Fruit fly (Drosophila melanogaster): Measurements from ENCODE around the gene CG8119.
A peak's percentile ranks its signal among the peaks of the same experiment; 100 is the strongest.

The CG8119 gene

DNA sequence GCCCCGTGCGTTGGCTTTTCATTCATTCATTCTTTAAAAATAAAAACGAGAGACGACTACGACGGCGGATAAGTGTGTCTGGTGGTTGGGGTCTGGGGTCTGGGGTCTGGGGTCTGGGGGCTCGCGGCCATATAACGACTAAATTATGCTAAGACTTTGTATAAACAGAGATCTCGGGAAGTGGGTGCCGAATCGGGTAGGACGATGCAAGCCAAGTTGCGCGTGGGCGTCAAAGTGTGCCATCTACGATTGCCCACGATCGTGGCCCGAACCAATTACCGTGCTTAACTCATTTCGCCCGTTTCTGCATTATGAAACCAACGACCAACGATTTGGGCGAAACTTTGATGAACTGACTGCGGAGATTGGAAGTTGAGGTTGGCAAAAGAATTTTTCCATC, 38.6 kb upstream of the CG8119 start:
- no peak for TF ChIP-seq psq (GFP tag; optimal IDR thresholded peaks at IDR 0.05)
- no peak for TF ChIP-seq h (GFP tag; optimal IDR thresholded peaks at IDR 0.05)
- no peak for TF ChIP-seq lola (GFP tag; optimal IDR thresholded peaks at IDR 0.05)
- TF ChIP-seq dmrt93B (GFP tag; optimal IDR thresholded peaks at IDR 0.05) = no peak
- no peak for TF ChIP-seq fru (GFP tag; optimal IDR thresholded peaks at IDR 0.05)
- TF ChIP-seq dl (GFP tag; optimal IDR thresholded peaks at IDR 0.05; ENCODE audit: insufficient read depth in 1 of 2, partially characterized antibody in 2 of 2) = no peak
- no peak for TF ChIP-seq ey (GFP tag; optimal IDR thresholded peaks at IDR 0.05)
- no peak for TF ChIP-seq Mio (GFP tag; optimal IDR thresholded peaks at IDR 0.05)
- no peak for TF ChIP-seq sage (GFP tag; optimal IDR thresholded peaks at IDR 0.05)
- TF ChIP-seq Dfd (GFP tag; optimal IDR thresholded peaks at IDR 0.05) = no peak
- no peak for TF ChIP-seq Rel (GFP tag; optimal IDR thresholded peaks at IDR 0.05)
- TF ChIP-seq Rel (tag; optimal IDR thresholded peaks at IDR 0.05) = no peak
- TF ChIP-seq Jra (GFP tag; optimal IDR thresholded peaks at IDR 0.05) = no peak
- TF ChIP-seq CG9705 (GFP tag; optimal IDR thresholded peaks at IDR 0.05) = no peak
- TF ChIP-seq Hr83 (GFP tag; optimal IDR thresholded peaks at IDR 0.05; ENCODE audit: poor library complexity, severe bottlenecking) = no peak
- TF ChIP-seq brk (GFP tag; optimal IDR thresholded peaks at IDR 0.05) = no peak
- no peak for TF ChIP-seq rgr (GFP tag; optimal IDR thresholded peaks at IDR 0.05)
- no peak for TF ChIP-seq sv (GFP tag; optimal IDR thresholded peaks at IDR 0.05)
- no peak for TF ChIP-seq CrebA (GFP tag; optimal IDR thresholded peaks at IDR 0.05; ENCODE audit: borderline replicate concordance)
- TF ChIP-seq Dif (GFP tag; optimal IDR thresholded peaks at IDR 0.05; ENCODE audit: partially characterized antibody) = no peak

- TF ChIP-seq foxo (GFP tag; optimal IDR thresholded peaks at IDR 0.05) (peak in 1 of 2 experiments; percentile 3), Rel (GFP tag; optimal IDR thresholded peaks at IDR 0.05) (no peak), Rel (tag; optimal IDR thresholded peaks at IDR 0.05) (peak; percentile 5), CrebA (GFP tag; optimal IDR thresholded peaks at IDR 0.05; ENCODE audit: borderline replicate concordance) (peak; percentile 16), Vsx2 (GFP tag; optimal IDR thresholded peaks at IDR 0.05; ENCODE audit: partially characterized antibody) (peak; percentile 91), Myc (optimal IDR thresholded peaks at IDR 0.05) (no peak), Hr83 (GFP tag; optimal IDR thresholded peaks at IDR 0.05; ENCODE audit: poor library complexity, severe bottlenecking) (peak; percentile 33), GATAd (GFP tag; optimal IDR thresholded peaks at IDR 0.05) (no peak), dl (GFP tag; optimal IDR thresholded peaks at IDR 0.05; ENCODE audit: insufficient read depth in 1 of 2, partially characterized antibody in 2 of 2) (peak in 1 of 2 experiments; percentile 51), Dif (GFP tag; optimal IDR thresholded peaks at IDR 0.05; ENCODE audit: partially characterized antibody) (peak; percentile 83), Abd-B (GFP tag; optimal IDR thresholded peaks at IDR 0.05) (no peak), rgr (GFP tag; optimal IDR thresholded peaks at IDR 0.05) (peak; percentile 16)
Measured at dm6 chrX:15626279-15626678, 36.1 kb upstream of the CG8119 start.

DNA sequence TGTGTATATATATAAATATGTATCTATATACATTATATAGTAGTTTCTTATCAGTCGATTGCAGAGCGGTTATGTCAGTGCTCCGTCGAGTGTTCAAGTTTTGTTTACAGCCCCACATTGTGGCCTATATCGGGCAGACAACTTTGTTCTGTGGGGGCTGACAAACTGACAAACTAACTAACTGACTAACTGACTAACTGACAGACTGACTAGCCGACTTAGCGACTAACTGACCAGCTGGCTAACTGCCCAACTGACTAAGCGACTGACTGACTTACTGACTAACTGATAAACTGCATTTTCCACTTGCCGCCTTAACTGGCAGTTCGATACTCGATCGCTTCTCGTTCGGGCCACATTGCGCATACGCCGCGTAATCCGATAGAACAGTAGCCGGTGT, 32.4 kb upstream of the CG8119 start:
- no peak for TF ChIP-seq Rel (GFP tag; optimal IDR thresholded peaks at IDR 0.05)
- no peak for TF ChIP-seq Rel (tag; optimal IDR thresholded peaks at IDR 0.05)
- TF ChIP-seq dsf (GFP tag; optimal IDR thresholded peaks at IDR 0.05; ENCODE audit: borderline replicate concordance) = no peak
- TF ChIP-seq Vsx2 (GFP tag; optimal IDR thresholded peaks at IDR 0.05; ENCODE audit: partially characterized antibody) = no peak
- TF ChIP-seq woc (GFP tag; optimal IDR thresholded peaks at IDR 0.05) = no peak
- no peak for TF ChIP-seq psq (GFP tag; optimal IDR thresholded peaks at IDR 0.05)

DNA sequence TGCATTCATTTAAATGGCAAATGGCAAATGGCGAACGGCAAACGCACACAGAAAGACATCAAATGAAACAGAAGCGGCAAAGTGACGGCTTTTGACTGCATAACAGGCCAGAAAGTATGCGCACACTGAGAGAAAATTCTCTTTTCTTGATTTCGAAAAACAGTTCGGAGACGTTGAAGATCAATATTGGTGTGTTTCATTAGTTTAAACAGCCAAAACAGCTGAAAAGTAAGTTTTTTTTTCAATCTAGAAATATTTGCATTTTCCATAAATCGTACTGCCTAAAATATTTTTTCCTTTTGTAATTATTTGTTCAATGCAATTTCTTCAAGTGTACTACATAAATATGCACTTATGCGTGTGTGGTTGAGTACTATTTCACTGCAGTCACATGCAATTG, 31.6 kb upstream of the CG8119 start:
- TF ChIP-seq usp (GFP tag; optimal IDR thresholded peaks at IDR 0.05) (no peak), lola (GFP tag; optimal IDR thresholded peaks at IDR 0.05) (no peak), sage (GFP tag; optimal IDR thresholded peaks at IDR 0.05) (no peak), jim (GFP tag; optimal IDR thresholded peaks at IDR 0.05) (no peak), dsf (GFP tag; optimal IDR thresholded peaks at IDR 0.05; ENCODE audit: borderline replicate concordance) (no peak)

dm6 chrX:15631465-15631864, 30.9 kb upstream of the CG8119 start:
- TF ChIP-seq Rel (GFP tag; optimal IDR thresholded peaks at IDR 0.05) = no peak
- no peak for TF ChIP-seq Rel (tag; optimal IDR thresholded peaks at IDR 0.05)

DNA sequence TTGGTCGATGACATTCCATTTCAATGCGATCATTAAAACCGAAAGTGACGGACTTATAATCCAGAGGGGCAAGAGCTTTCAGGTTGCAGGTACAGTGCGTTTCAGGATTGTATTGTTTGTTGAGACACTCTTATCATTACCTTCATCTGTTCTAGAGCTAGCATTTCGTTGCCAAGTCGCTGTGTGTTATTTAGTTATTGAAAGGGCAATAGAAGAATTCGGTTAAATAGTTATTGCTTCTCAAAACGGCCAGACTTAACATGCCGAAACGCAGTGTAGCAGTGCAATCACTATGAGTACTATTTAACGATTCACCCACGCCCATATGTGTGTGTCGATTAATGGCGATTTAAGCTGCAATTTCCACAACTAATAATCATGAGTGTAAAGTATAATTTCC, 29.7 kb upstream of the CG8119 start:
- no peak for TF ChIP-seq sage (GFP tag; optimal IDR thresholded peaks at IDR 0.05)
- TF ChIP-seq foxo (GFP tag; optimal IDR thresholded peaks at IDR 0.05) = no peak
- TF ChIP-seq fru (GFP tag; optimal IDR thresholded peaks at IDR 0.05) = no peak
- TF ChIP-seq Jra (GFP tag; optimal IDR thresholded peaks at IDR 0.05) = no peak
- no peak for TF ChIP-seq CG32264 (GFP tag; optimal IDR thresholded peaks at IDR 0.05)
- no peak for TF ChIP-seq Mio (GFP tag; optimal IDR thresholded peaks at IDR 0.05)
- TF ChIP-seq tai (GFP tag; optimal IDR thresholded peaks at IDR 0.05) = no peak
- TF ChIP-seq Dif (GFP tag; optimal IDR thresholded peaks at IDR 0.05; ENCODE audit: partially characterized antibody) = no peak
